Fruit fly (Drosophila melanogaster) whole organism, embryonic: Measurements from ENCODE around the gene Gr98c.
A peak's percentile ranks its signal among the peaks of the same experiment; 100 is the strongest.

Source experiments
- Ada2b ChIP-seq: fragments of 200-800 bp; sonication (Bioruptor generic); IDR thresholded peaks from 2 replicates; pipeline ENCODE4 v1.3.6; 2022; ENCODE audit warnings: missing biosample characterization, missing genetic modification characterization
- Bgb ChIP-seq: fragments of 200-800 bp; sonication (Bioruptor generic); IDR thresholded peaks from 2 replicates; pipeline ENCODE4 v1.3.6; 2022; ENCODE audit warnings: missing biosample characterization, missing genetic modification characterization; ENCODE audit not compliant: partially characterized antibody
- C15 ChIP-seq: fragments of 200-800 bp; sonication (Bioruptor generic); IDR thresholded peaks from 3 replicates; pipeline ENCODE4 v1.3.6; 2022; ENCODE audit warnings: missing biosample characterization, missing genetic modification characterization
- CG10565 ChIP-seq: fragments of 200-800 bp; sonication (Bioruptor generic); optimal IDR thresholded peaks from 3 replicates; lab custom pipeline; 2016; ENCODE audit warnings: missing biosample characterization, mild to moderate bottlenecking, missing genetic modification characterization
- CG12219 ChIP-seq: fragments of 200-800 bp; sonication (Bioruptor generic); optimal IDR thresholded peaks from 3 replicates; lab custom pipeline; 2018; ENCODE audit warnings: missing biosample characterization, mild to moderate bottlenecking, missing genetic modification characterization
- CG12391 ChIP-seq: fragments of 200-800 bp; sonication (Bioruptor generic); optimal IDR thresholded peaks from 3 replicates; lab custom pipeline; 2018; ENCODE audit warnings: missing biosample characterization, mild to moderate bottlenecking, missing genetic modification characterization, moderate library complexity
- CG13287 ChIP-seq: fragments of 200-800 bp; sonication (Bioruptor generic); IDR thresholded peaks from 2 replicates; pipeline ENCODE4 v1.3.6; 2022; ENCODE audit warnings: missing biosample characterization, missing genetic modification characterization; ENCODE audit not compliant: partially characterized antibody
- CG15073 ChIP-seq: fragments of 200-800 bp; sonication (Bioruptor generic); optimal IDR thresholded peaks from 2 replicates; lab custom pipeline; 2016; ENCODE audit warnings: missing biosample characterization, missing genetic modification characterization
- CG16779 ChIP-seq: fragments of 200-800 bp; sonication (Bioruptor generic); IDR thresholded peaks from 2 replicates; pipeline ENCODE4 v1.3.6; 2022; ENCODE audit warnings: missing biosample characterization, missing genetic modification characterization
- CG16813 ChIP-seq: fragments of 200-800 bp; sonication (Bioruptor generic); IDR thresholded peaks from 3 replicates; pipeline ENCODE4 v1.3.6; 2022; ENCODE audit warnings: missing biosample characterization, missing genetic modification characterization; ENCODE audit not compliant: partially characterized antibody
- CG2712 ChIP-seq: fragments of 200-800 bp; optimal IDR thresholded peaks from 3 replicates; lab custom pipeline; 2019; ENCODE audit warnings: missing biosample characterization, mild to moderate bottlenecking, missing genetic modification characterization, moderate library complexity
- CG2875 ChIP-seq: fragments of 200-800 bp; sonication (Bioruptor generic); optimal IDR thresholded peaks from 2 replicates; lab custom pipeline; 2017; ENCODE audit warnings: missing biosample characterization, mild to moderate bottlenecking, missing genetic modification characterization, missing genetic modification reagents
- CG33213 ChIP-seq: fragments of 200-800 bp; sonication (Bioruptor generic); optimal IDR thresholded peaks from 3 replicates; lab custom pipeline; 2016; ENCODE audit warnings: missing biosample characterization, missing genetic modification characterization
- CG42726 ChIP-seq: fragments of 200-800 bp; sonication (Bioruptor generic); IDR thresholded peaks from 2 replicates; pipeline ENCODE4 v1.3.6; 2022; ENCODE audit warnings: missing biosample characterization, missing genetic modification characterization; ENCODE audit not compliant: partially characterized antibody
- CG6791 ChIP-seq: fragments of 200-800 bp; sonication (Bioruptor generic); IDR thresholded peaks from 3 replicates; pipeline ENCODE4 v1.3.6; 2022; ENCODE audit warnings: missing biosample characterization, missing genetic modification characterization; ENCODE audit not compliant: partially characterized antibody
- CG8281 ChIP-seq: fragments of 200-800 bp; sonication (Bioruptor generic); optimal IDR thresholded peaks from 2 replicates; lab custom pipeline; 2018; ENCODE audit warnings: missing biosample characterization, mild to moderate bottlenecking, missing genetic modification characterization, moderate library complexity
- CG9932 ChIP-seq: fragments of 200-800 bp; sonication (Bioruptor generic); IDR thresholded peaks from 2 replicates; pipeline ENCODE4 v1.3.6; 2022; ENCODE audit warnings: missing biosample characterization, missing genetic modification characterization
- Deaf1 ChIP-seq: fragments of 200-800 bp; optimal IDR thresholded peaks from 3 replicates; lab custom pipeline; 2019; ENCODE audit warnings: missing biosample characterization, mild to moderate bottlenecking, missing genetic modification characterization, moderate library complexity
- Dek ChIP-seq: fragments of 200-800 bp; sonication (Bioruptor generic); optimal IDR thresholded peaks from 3 replicates; lab custom pipeline; 2019; ENCODE audit warnings: missing biosample characterization, mild to moderate bottlenecking, missing genetic modification characterization, moderate library complexity
- Dip2 ChIP-seq: fragments of 200-800 bp; sonication (Bioruptor generic); IDR thresholded peaks from 2 replicates; pipeline ENCODE4 v1.3.6; 2022; ENCODE audit warnings: missing biosample characterization, missing genetic modification characterization
- Dref ChIP-seq: fragments of 200-800 bp; sonication (Bioruptor generic); IDR thresholded peaks from 2 replicates; pipeline ENCODE4 v1.3.6; 2022; ENCODE audit warnings: missing biosample characterization, missing genetic modification characterization
- ERR ChIP-seq: fragments of 200-800 bp; sonication (Bioruptor generic); optimal IDR thresholded peaks from 2 replicates; lab custom pipeline; 2016; ENCODE audit warnings: missing biosample characterization, missing genetic modification characterization
- MESR4 ChIP-seq: fragments of 200-800 bp; sonication (Bioruptor generic); optimal IDR thresholded peaks from 2 replicates; lab custom pipeline; 2018; ENCODE audit warnings: missing biosample characterization, mild to moderate bottlenecking, missing genetic modification characterization, moderate library complexity
- NC2α ChIP-seq: fragments of 200-800 bp; sonication (Bioruptor generic); optimal IDR thresholded peaks from 2 replicates; lab custom pipeline; 2016; ENCODE audit warnings: missing biosample characterization, missing genetic modification characterization
- Opbp ChIP-seq: fragments of 200-800 bp; sonication (Bioruptor generic); IDR thresholded peaks from 3 replicates; pipeline ENCODE4 v1.3.6; 2022; ENCODE audit warnings: missing biosample characterization, missing genetic modification characterization; ENCODE audit not compliant: partially characterized antibody
- Side ChIP-seq: fragments of 200-800 bp; sonication (Bioruptor generic); optimal IDR thresholded peaks from 2 replicates; lab custom pipeline; 2016; ENCODE audit warnings: missing biosample characterization, missing genetic modification characterization
- Sox102F ChIP-seq: fragments of 200-800 bp; sonication (Bioruptor generic); optimal IDR thresholded peaks from 2 replicates; lab custom pipeline; 2018; ENCODE audit warnings: missing biosample characterization, mild to moderate bottlenecking, missing genetic modification characterization, moderate library complexity
- Ssrp ChIP-seq: fragments of 200-800 bp; sonication (Bioruptor generic); optimal IDR thresholded peaks from 2 replicates; lab custom pipeline; 2018; ENCODE audit warnings: missing biosample characterization, mild to moderate bottlenecking, missing genetic modification characterization, moderate library complexity
- Xbp1 ChIP-seq: fragments of 200-800 bp; sonication (Bioruptor generic); optimal IDR thresholded peaks from 3 replicates; lab custom pipeline; 2016; ENCODE audit warnings: missing biosample characterization, mild to moderate bottlenecking, missing genetic modification characterization
- ab ChIP-seq: fragments of 200-800 bp; sonication (Bioruptor generic); optimal IDR thresholded peaks from 2 replicates; lab custom pipeline; 2016; ENCODE audit warnings: missing biosample characterization, missing genetic modification characterization
- abd-A ChIP-seq: fragments of 200-800 bp; sonication (Bioruptor generic); optimal IDR thresholded peaks from 3 replicates; lab custom pipeline; 2019; ENCODE audit warnings: missing biosample characterization, mild to moderate bottlenecking, missing genetic modification characterization, moderate library complexity
- ara ChIP-seq: fragments of 200-800 bp; sonication (Bioruptor generic); IDR thresholded peaks from 2 replicates; pipeline ENCODE4 v1.3.6; 2022; ENCODE audit warnings: missing biosample characterization, missing genetic modification characterization
- bcd ChIP-seq: fragments of 200-800 bp; sonication (Bioruptor generic); optimal IDR thresholded peaks from 2 replicates; lab custom pipeline; 2017; ENCODE audit warnings: missing biosample characterization, mild to moderate bottlenecking, missing genetic modification characterization
- cad ChIP-seq: fragments of >200 bp; optimal IDR thresholded peaks from 2 replicates; lab custom pipeline; 2017; ENCODE audit warnings: missing biosample characterization, missing genetic modification characterization
- caup ChIP-seq: fragments of 200-800 bp; sonication (Bioruptor generic); optimal IDR thresholded peaks from 3 replicates; lab custom pipeline; 2017; ENCODE audit warnings: missing biosample characterization, mild to moderate bottlenecking, missing genetic modification characterization, moderate library complexity; ENCODE audit not compliant: severe bottlenecking
- chm ChIP-seq: fragments of 200-800 bp; sonication (Bioruptor generic); IDR thresholded peaks from 2 replicates; pipeline ENCODE4 v1.3.6; 2022; ENCODE audit warnings: missing biosample characterization, missing genetic modification characterization
- cwo ChIP-seq: fragments of 200-800 bp; sonication (Bioruptor generic); optimal IDR thresholded peaks from 3 replicates; lab custom pipeline; 2017; ENCODE audit warnings: missing biosample characterization, missing genetic modification characterization, mild to moderate bottlenecking, moderate library complexity, missing genetic modification reagents
- hkb ChIP-seq, 2 experiments: fragments of 200-800 bp in 1 of 2; fragments of >200 bp in 1 of 2; sonication (Bioruptor generic) in 1 of 2; IDR thresholded peaks in 1 of 2; optimal IDR thresholded peaks in 1 of 2; 2 replicates each; pipeline versions ENCODE4 v1.3.6 to Lab custom; 2017 to 2022; ENCODE audit warnings: missing biosample characterization in 1 of 2, missing genetic modification characterization in 1 of 2
- inv ChIP-seq: fragments of 200-800 bp; sonication (Bioruptor generic); IDR thresholded peaks from 2 replicates; pipeline ENCODE4 v1.3.6; 2022; ENCODE audit warnings: missing biosample characterization, missing genetic modification characterization; ENCODE audit not compliant: partially characterized antibody
- knrl ChIP-seq: fragments of 200-800 bp; sonication (Bioruptor generic); IDR thresholded peaks from 3 replicates; pipeline ENCODE4 v1.3.6; 2022; ENCODE audit warnings: missing biosample characterization, missing genetic modification characterization; ENCODE audit not compliant: partially characterized antibody
- onecut ChIP-seq: fragments of 200-800 bp; sonication (Bioruptor generic); IDR thresholded peaks from 2 replicates; pipeline ENCODE4 v1.3.6; 2022; ENCODE audit warnings: missing biosample characterization, missing genetic modification characterization
- sc ChIP-seq, 3 experiments: fragments of >200 bp in 2 of 3; fragments of 200-800 bp in 1 of 3; sonication (Bioruptor generic) in 1 of 3; optimal IDR thresholded peaks; 2 replicates in 2 of 3; 3 replicates in 1 of 3; lab custom pipeline; 2017; ENCODE audit warnings: mild to moderate bottlenecking in 1 of 3, missing biosample characterization in 1 of 3, missing genetic modification characterization in 1 of 3, missing genetic modification reagents in 1 of 3
- trem ChIP-seq: fragments of 200-800 bp; optimal IDR thresholded peaks from 3 replicates; lab custom pipeline; 2019; ENCODE audit warnings: missing biosample characterization, mild to moderate bottlenecking, missing genetic modification characterization, moderate library complexity
- tup ChIP-seq: fragments of 200-800 bp; sonication (Bioruptor generic); optimal IDR thresholded peaks from 2 replicates; lab custom pipeline; 2016; ENCODE audit warnings: missing biosample characterization, mild to moderate bottlenecking, missing genetic modification characterization, moderate library complexity
- vnd ChIP-seq: fragments of 200-800 bp; sonication (Bioruptor generic); IDR thresholded peaks from 3 replicates; pipeline ENCODE4 v1.3.6; 2022; ENCODE audit warnings: missing biosample characterization, missing genetic modification characterization; ENCODE audit not compliant: partially characterized antibody
- zen ChIP-seq: fragments of 200-800 bp; sonication (Bioruptor generic); optimal IDR thresholded peaks from 3 replicates; lab custom pipeline; 2018; ENCODE audit warnings: missing biosample characterization, mild to moderate bottlenecking, missing genetic modification characterization, moderate library complexity
- zfh1 ChIP-seq: fragments of 200-800 bp; sonication (Bioruptor generic); IDR thresholded peaks from 3 replicates; pipeline ENCODE4 v1.3.6; 2022; ENCODE audit warnings: missing biosample characterization, missing genetic modification characterization

Gr98c gene

DNA sequence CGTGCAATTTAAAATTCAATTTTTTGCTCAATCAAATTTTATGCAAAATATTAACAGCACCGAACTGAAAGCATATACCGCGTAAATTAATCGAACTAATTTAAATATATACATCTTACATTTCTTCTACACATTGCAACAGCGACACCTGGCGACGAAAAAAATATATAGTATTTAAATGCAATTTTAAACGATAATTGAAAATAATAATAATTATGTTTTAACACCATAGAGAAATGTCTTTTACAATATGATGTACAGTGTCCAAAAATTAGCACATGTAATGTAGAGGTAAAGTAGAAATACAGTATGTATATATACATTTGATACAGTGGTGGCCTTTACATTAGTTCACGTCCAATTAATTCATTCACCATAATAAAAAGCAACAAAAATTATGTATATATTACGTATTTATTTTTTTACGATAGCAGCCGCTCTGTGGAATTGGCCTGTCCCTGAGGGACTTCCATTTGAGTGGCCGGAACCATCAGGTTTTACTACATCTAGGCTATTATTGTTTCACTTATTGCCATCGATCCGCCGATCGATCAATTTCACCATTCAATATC lies 3.2 kb downstream of the Gr98c start (continued):
- no peak for TF ChIP-seq Dip2 (GFP tag; lab: Robert Waterston, UW)
- no peak for TF ChIP-seq CG33213 (GFP tag; lab: Kevin White, UChicago)
- TF ChIP-seq vnd, result peak; percentile 51; the same call in 1 of the 3 replicates
- no peak for TF ChIP-seq cwo (GFP tag; lab: Kevin White, UChicago)
- no peak for TF ChIP-seq CG16779 (GFP tag; lab: Robert Waterston, UW)
- TF ChIP-seq sc (optimal IDR thresholded peaks at IDR 0.05; lab: Kevin White, UChicago), result no peak
- no peak for TF ChIP-seq sc (GFP tag; optimal IDR thresholded peaks at IDR 0.05; lab: Kevin White, UChicago)
- peak; percentile 44; the same call in 1 of the 2 replicates for TF ChIP-seq CG13287
- TF ChIP-seq zen (tag; lab: Kevin White, UChicago), result peak; percentile 24
- peak; percentile 1 for TF ChIP-seq trem (tag; lab: Kevin White, UChicago)
- TF ChIP-seq inv (GFP tag; lab: Robert Waterston, UW), result peak; percentile 40; the same call in 1 of the 2 replicates
- TF ChIP-seq CG2875, result no peak
- TF ChIP-seq CG2712, result peak; percentile 58
- TF ChIP-seq MESR4 (GFP tag; lab: Kevin White, UChicago), result no peak
- peak; percentile 77 for TF ChIP-seq Bgb (GFP tag; lab: Robert Waterston, UW)
- no peak for TF ChIP-seq NC2α (GFP tag; lab: Kevin White, UChicago)
- TF ChIP-seq cad (GFP tag; lab: Kevin White, UChicago), result no peak
- TF ChIP-seq knrl, result peak; percentile 76
- no peak for TF ChIP-seq tup (GFP tag; lab: Kevin White, UChicago)
- TF ChIP-seq caup, result no peak
- TF ChIP-seq Xbp1 (GFP tag; lab: Kevin White, UChicago), result no peak
- TF ChIP-seq CG12391 (tag; lab: Kevin White, UChicago), result peak; percentile 31
- TF ChIP-seq chm, result no peak
- TF ChIP-seq C15 (GFP tag; lab: Robert Waterston, UW), result no peak
- peak; percentile 96 for TF ChIP-seq CG15073 (GFP tag; lab: Kevin White, UChicago)
- no peak for TF ChIP-seq CG12219 (GFP tag; lab: Kevin White, UChicago)
- TF ChIP-seq CG16813 (GFP tag; lab: Robert Waterston, UW), result peak; percentile 72
- no peak for TF ChIP-seq Dref (GFP tag; lab: Robert Waterston, UW)
- no peak for TF ChIP-seq zfh1 (GFP tag; lab: Robert Waterston, UW)
- no peak for TF ChIP-seq Deaf1
- TF ChIP-seq ab (GFP tag; lab: Kevin White, UChicago), result no peak
- TF ChIP-seq Dek, result peak; percentile 16
- TF ChIP-seq Sox102F (GFP tag; lab: Kevin White, UChicago), result peak; percentile 3
- TF ChIP-seq CG6791, result peak; percentile 52; the same call in 1 of the 3 replicates
- TF ChIP-seq CG42726 (GFP tag; lab: Robert Waterston, UW), result 0 out of 2 replicates have a peak, but pooled peaks have one; percentile 40
- peak; percentile 23; the same call in 1 of the 2 replicates for TF ChIP-seq CG9932 (GFP tag; lab: Robert Waterston, UW)
- TF ChIP-seq ara (GFP tag; lab: Robert Waterston, UW), result no peak
- no peak for TF ChIP-seq hkb (optimal IDR thresholded peaks at IDR 0.05; lab: Kevin White, UChicago)
- TF ChIP-seq hkb (GFP tag; IDR thresholded peaks at IDR 0.05; lab: Robert Waterston, UW), result no peak
- TF ChIP-seq Opbp (GFP tag; lab: Robert Waterston, UW), result no peak
- TF ChIP-seq Ssrp (tag; lab: Kevin White, UChicago), result peak; percentile 9
- TF ChIP-seq Ada2b, result 0 out of 2 replicates have a peak, but pooled peaks have one; percentile 15
- TF ChIP-seq CG10565, result no peak
- no peak for TF ChIP-seq CG8281 (tag; lab: Kevin White, UChicago)
- TF ChIP-seq onecut, result no peak
- TF ChIP-seq abd-A (tag; lab: Kevin White, UChicago), result no peak
- TF ChIP-seq bcd (GFP tag; lab: Kevin White, UChicago), result no peak
- no peak for TF ChIP-seq ERR (GFP tag; lab: Kevin White, UChicago)
- TF ChIP-seq Side (GFP tag; lab: Kevin White, UChicago), result no peak
